Fruit fly (Drosophila melanogaster) whole organism, embryonic: ENCODE results near the gene CG5376.
A peak's percentile ranks its signal among the peaks of the same experiment; 100 is the strongest.

Source experiments
- Asciz ChIP-seq: fragments of 200-800 bp; sonication (Bioruptor generic); optimal IDR thresholded peaks from 2 replicates; lab custom pipeline; 2017; ENCODE audit warnings: missing biosample characterization, mild to moderate bottlenecking, missing genetic modification characterization, missing genetic modification reagents
- B-H1 ChIP-seq: fragments of 200-800 bp; sonication (Bioruptor generic); IDR thresholded peaks from 3 replicates; pipeline ENCODE4 v1.3.6; 2022; ENCODE audit warnings: missing biosample characterization, missing genetic modification characterization
- B-H2 ChIP-seq: fragments of 200-800 bp; sonication (Bioruptor generic); optimal IDR thresholded peaks from 2 replicates; lab custom pipeline; 2018; ENCODE audit warnings: missing biosample characterization, mild to moderate bottlenecking, missing genetic modification characterization
- Bgb ChIP-seq: fragments of 200-800 bp; sonication (Bioruptor generic); IDR thresholded peaks from 2 replicates; pipeline ENCODE4 v1.3.6; 2022; ENCODE audit warnings: missing biosample characterization, missing genetic modification characterization; ENCODE audit not compliant: partially characterized antibody
- CG10321 ChIP-seq: fragments of 200-800 bp; sonication (Bioruptor generic); IDR thresholded peaks from 2 replicates; pipeline ENCODE4 v1.3.6; 2022; ENCODE audit warnings: missing biosample characterization, missing genetic modification characterization
- CG10565 ChIP-seq: fragments of 200-800 bp; sonication (Bioruptor generic); optimal IDR thresholded peaks from 3 replicates; lab custom pipeline; 2016; ENCODE audit warnings: missing biosample characterization, mild to moderate bottlenecking, missing genetic modification characterization
- CG12071 ChIP-seq: fragments of 200-800 bp; sonication (Bioruptor generic); optimal IDR thresholded peaks from 3 replicates; lab custom pipeline; 2018; ENCODE audit warnings: missing biosample characterization, mild to moderate bottlenecking, missing genetic modification characterization
- CG1233 ChIP-seq: fragments of 200-800 bp; sonication (Bioruptor generic); optimal IDR thresholded peaks from 4 replicates; lab custom pipeline; 2018; ENCODE audit warnings: missing biosample characterization, mild to moderate bottlenecking, missing genetic modification characterization
- CG12942 ChIP-seq: fragments of 200-800 bp; sonication (Bioruptor generic); optimal IDR thresholded peaks from 3 replicates; lab custom pipeline; 2016; ENCODE audit warnings: missing biosample characterization, missing genetic modification characterization
- CG15073 ChIP-seq: fragments of 200-800 bp; sonication (Bioruptor generic); optimal IDR thresholded peaks from 2 replicates; lab custom pipeline; 2016; ENCODE audit warnings: missing biosample characterization, missing genetic modification characterization
- CG16813 ChIP-seq: fragments of 200-800 bp; sonication (Bioruptor generic); IDR thresholded peaks from 3 replicates; pipeline ENCODE4 v1.3.6; 2022; ENCODE audit warnings: missing biosample characterization, missing genetic modification characterization; ENCODE audit not compliant: partially characterized antibody
- CG17385 ChIP-seq: fragments of 200-800 bp; sonication (Bioruptor generic); optimal IDR thresholded peaks from 3 replicates; lab custom pipeline; 2018; ENCODE audit warnings: missing biosample characterization, mild to moderate bottlenecking, missing genetic modification characterization
- CG18599 ChIP-seq: fragments of 200-800 bp; sonication (Bioruptor generic); optimal IDR thresholded peaks from 3 replicates; lab custom pipeline; 2017; ENCODE audit warnings: missing biosample characterization, missing genetic modification characterization, mild to moderate bottlenecking, moderate library complexity, missing genetic modification reagents
- CG18619 ChIP-seq: fragments of 200-800 bp; sonication (Bioruptor generic); optimal IDR thresholded peaks from 3 replicates; lab custom pipeline; 2017; ENCODE audit warnings: missing biosample characterization, mild to moderate bottlenecking, missing genetic modification characterization
- CG2129 ChIP-seq: fragments of 200-800 bp; sonication (Bioruptor generic); IDR thresholded peaks from 2 replicates; pipeline ENCODE4 v1.3.6; 2022; ENCODE audit warnings: missing biosample characterization, missing genetic modification characterization; ENCODE audit not compliant: partially characterized antibody
- CG30020 ChIP-seq: fragments of 200-800 bp; optimal IDR thresholded peaks from 2 replicates; lab custom pipeline; 2019; ENCODE audit warnings: missing biosample characterization, mild to moderate bottlenecking, missing genetic modification characterization, moderate library complexity
- CG3995 ChIP-seq: fragments of 200-800 bp; sonication (Bioruptor generic); optimal IDR thresholded peaks from 3 replicates; lab custom pipeline; 2016; ENCODE audit warnings: missing biosample characterization, missing genetic modification characterization
- CG4707 ChIP-seq: fragments of 200-800 bp; sonication (Bioruptor generic); optimal IDR thresholded peaks from 2 replicates; lab custom pipeline; 2018; ENCODE audit warnings: missing biosample characterization, mild to moderate bottlenecking, missing genetic modification characterization, moderate library complexity
- CG5245 ChIP-seq: fragments of 200-800 bp; sonication (Bioruptor generic); optimal IDR thresholded peaks from 3 replicates; lab custom pipeline; 2016; ENCODE audit warnings: missing biosample characterization, missing genetic modification characterization
- CG7745 ChIP-seq: fragments of 200-800 bp; sonication (Bioruptor generic); optimal IDR thresholded peaks from 2 replicates; lab custom pipeline; 2018; ENCODE audit warnings: missing biosample characterization, mild to moderate bottlenecking, missing genetic modification characterization, moderate library complexity
- CG7928 ChIP-seq: fragments of 200-800 bp; sonication (Bioruptor generic); optimal IDR thresholded peaks from 2 replicates; lab custom pipeline; 2017; ENCODE audit warnings: missing biosample characterization, mild to moderate bottlenecking, missing genetic modification characterization
- D19A ChIP-seq: fragments of 200-800 bp; optimal IDR thresholded peaks from 3 replicates; lab custom pipeline; 2019; ENCODE audit warnings: missing biosample characterization, mild to moderate bottlenecking, missing genetic modification characterization, moderate library complexity
- Dip2 ChIP-seq: fragments of 200-800 bp; sonication (Bioruptor generic); IDR thresholded peaks from 2 replicates; pipeline ENCODE4 v1.3.6; 2022; ENCODE audit warnings: missing biosample characterization, missing genetic modification characterization
- E2f1 ChIP-seq: fragments of 200-800 bp; sonication (Bioruptor generic); IDR thresholded peaks from 2 replicates; pipeline ENCODE4 v1.3.6; 2022; ENCODE audit warnings: missing biosample characterization, missing genetic modification characterization
- ERR ChIP-seq: fragments of 200-800 bp; sonication (Bioruptor generic); optimal IDR thresholded peaks from 2 replicates; lab custom pipeline; 2016; ENCODE audit warnings: missing biosample characterization, missing genetic modification characterization
- Max ChIP-seq: fragments of 200-800 bp; sonication (Bioruptor generic); optimal IDR thresholded peaks from 2 replicates; lab custom pipeline; 2016; ENCODE audit warnings: missing biosample characterization, mild to moderate bottlenecking, missing genetic modification characterization
- NC2α ChIP-seq: fragments of 200-800 bp; sonication (Bioruptor generic); optimal IDR thresholded peaks from 2 replicates; lab custom pipeline; 2016; ENCODE audit warnings: missing biosample characterization, missing genetic modification characterization
- NC2β ChIP-seq: fragments of 200-800 bp; sonication (Bioruptor generic); optimal IDR thresholded peaks from 2 replicates; lab custom pipeline; 2016; ENCODE audit warnings: missing biosample characterization, missing genetic modification characterization
- Oli ChIP-seq: fragments of 200-800 bp; sonication (Bioruptor generic); optimal IDR thresholded peaks from 2 replicates; lab custom pipeline; 2018; ENCODE audit warnings: missing biosample characterization, mild to moderate bottlenecking, missing genetic modification characterization, moderate library complexity
- Opbp ChIP-seq: fragments of 200-800 bp; sonication (Bioruptor generic); IDR thresholded peaks from 3 replicates; pipeline ENCODE4 v1.3.6; 2022; ENCODE audit warnings: missing biosample characterization, missing genetic modification characterization; ENCODE audit not compliant: partially characterized antibody
- Ptx1 ChIP-seq: fragments of 200-800 bp; sonication (Bioruptor generic); IDR thresholded peaks from 2 replicates; pipeline ENCODE4 v1.3.6; 2022; ENCODE audit warnings: missing biosample characterization, missing genetic modification characterization
- TFAM ChIP-seq: fragments of 200-800 bp; sonication (Bioruptor generic); optimal IDR thresholded peaks from 2 replicates; lab custom pipeline; 2017; ENCODE audit warnings: missing biosample characterization, missing genetic modification characterization, inconsistent platforms
- Usf ChIP-seq: fragments of 200-800 bp; sonication (Bioruptor generic); optimal IDR thresholded peaks from 2 replicates; lab custom pipeline; 2017; ENCODE audit warnings: missing genotype, missing biosample characterization, missing genetic modification characterization
- ash1 ChIP-seq: fragments of 200-800 bp; sonication (Bioruptor generic); optimal IDR thresholded peaks from 2 replicates; lab custom pipeline; 2018; ENCODE audit warnings: missing biosample characterization, mild to moderate bottlenecking, missing genetic modification characterization
- cas ChIP-seq: fragments of 200-800 bp; sonication (Bioruptor generic); IDR thresholded peaks from 2 replicates; pipeline ENCODE4 v1.3.6; 2022; ENCODE audit warnings: missing biosample characterization, missing genetic modification characterization
- fd96Cb ChIP-seq: fragments of 200-800 bp; sonication (Bioruptor generic); optimal IDR thresholded peaks from 2 replicates; lab custom pipeline; 2018; ENCODE audit warnings: missing biosample characterization, mild to moderate bottlenecking, missing genetic modification characterization, moderate library complexity
- gro ChIP-seq: fragments of 200-800 bp; sonication (Bioruptor generic); optimal IDR thresholded peaks from 2 replicates; lab custom pipeline; 2016; ENCODE audit warnings: missing biosample characterization, missing genetic modification characterization
- gsb-n ChIP-seq: fragments of 200-800 bp; sonication (Bioruptor generic); optimal IDR thresholded peaks from 3 replicates; lab custom pipeline; 2018; ENCODE audit warnings: missing biosample characterization, mild to moderate bottlenecking, missing genetic modification characterization
- hb ChIP-seq: fragments of 200-800 bp; sonication (Bioruptor generic); IDR thresholded peaks from 3 replicates; pipeline ENCODE4 v1.3.6; 2022; ENCODE audit warnings: missing biosample characterization, missing genetic modification characterization; ENCODE audit not compliant: partially characterized antibody
- klu ChIP-seq: fragments of 200-800 bp; sonication (Bioruptor generic); IDR thresholded peaks from 2 replicates; pipeline ENCODE4 v1.3.6; 2022; ENCODE audit warnings: missing biosample characterization, missing genetic modification characterization
- onecut ChIP-seq: fragments of 200-800 bp; sonication (Bioruptor generic); IDR thresholded peaks from 2 replicates; pipeline ENCODE4 v1.3.6; 2022; ENCODE audit warnings: missing biosample characterization, missing genetic modification characterization
- pb ChIP-seq: fragments of 200-800 bp; sonication (Bioruptor generic); optimal IDR thresholded peaks from 3 replicates; lab custom pipeline; 2016; ENCODE audit warnings: missing biosample characterization, missing genetic modification characterization
- peb ChIP-seq: fragments of 200-800 bp; sonication (Bioruptor generic); IDR thresholded peaks from 2 replicates; pipeline ENCODE4 v1.3.6; 2022; ENCODE audit warnings: missing biosample characterization, missing genetic modification characterization
- pnt ChIP-seq: fragments of 200-800 bp; sonication (Bioruptor generic); optimal IDR thresholded peaks from 3 replicates; lab custom pipeline; 2016; ENCODE audit warnings: missing biosample characterization, missing genetic modification characterization
- row ChIP-seq: fragments of 200-800 bp; sonication (Bioruptor generic); IDR thresholded peaks from 3 replicates; pipeline ENCODE4 v1.3.6; 2022; ENCODE audit warnings: missing biosample characterization, missing genetic modification characterization
- sens ChIP-seq: fragments of 200-800 bp; sonication (Bioruptor generic); peaks from one replicate; lab custom pipeline; 2016; ENCODE audit warnings: missing biosample characterization, missing genetic modification characterization
- tap ChIP-seq: fragments of 200-800 bp; optimal IDR thresholded peaks from 3 replicates; lab custom pipeline; 2019; ENCODE audit warnings: missing biosample characterization, mild to moderate bottlenecking, missing genetic modification characterization, moderate library complexity
- tgo ChIP-seq: fragments of 200-800 bp; sonication (Bioruptor generic); IDR thresholded peaks from 3 replicates; pipeline ENCODE4 v1.3.6; 2022; ENCODE audit warnings: missing biosample characterization, missing genetic modification characterization
- tin ChIP-seq: fragments of 200-800 bp; sonication (Bioruptor generic); optimal IDR thresholded peaks from 3 replicates; lab custom pipeline; 2016; ENCODE audit warnings: missing biosample characterization, missing genetic modification characterization
- vvl ChIP-seq: fragments of 200-800 bp; sonication (Bioruptor generic); IDR thresholded peaks from 2 replicates; pipeline ENCODE4 v1.3.6; 2022; ENCODE audit warnings: missing biosample characterization, missing genetic modification characterization

The CG5376 gene

DNA sequence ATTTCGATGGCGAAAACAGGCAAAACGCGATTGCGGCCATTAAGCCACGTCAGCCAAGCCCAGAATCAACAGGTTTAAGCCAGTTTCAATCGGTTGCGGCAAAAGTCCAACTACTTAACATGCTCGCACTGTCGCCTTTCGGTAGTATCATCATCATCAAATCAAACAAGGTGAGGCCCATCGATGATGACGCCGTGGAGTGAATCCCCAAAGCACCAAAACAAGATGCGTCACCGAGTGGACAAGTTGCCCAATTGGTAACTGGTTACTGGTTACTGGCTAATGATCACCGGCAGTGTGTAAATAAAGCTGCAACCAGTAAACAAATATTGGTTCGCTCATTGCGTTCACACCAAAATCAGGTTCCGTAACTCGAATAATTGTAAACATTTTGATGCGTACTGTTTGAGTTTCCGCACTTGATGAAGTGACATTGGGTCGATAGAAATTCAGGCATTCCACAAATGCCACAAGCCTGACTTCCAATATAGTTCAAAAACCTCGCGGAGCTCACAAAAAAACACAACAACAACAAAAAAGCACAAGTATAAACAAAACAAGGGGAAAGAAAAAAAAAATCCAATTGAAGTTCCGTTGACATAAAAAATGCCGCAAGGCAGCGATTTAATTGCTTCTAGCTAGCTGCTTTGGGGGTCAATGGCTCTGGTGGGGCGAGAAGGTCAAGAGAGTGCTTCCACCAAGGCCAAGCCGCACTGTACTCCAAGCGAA lies 35.8 kb upstream of the CG5376 start (continued):
- TF ChIP-seq CG4707, result peak; percentile 75
- 0 out of 2 replicates have a peak, but pooled peaks have one; percentile 21 for TF ChIP-seq CG10321 (GFP tag; lab: Robert Waterston, UW)
- TF ChIP-seq klu (GFP tag; lab: Robert Waterston, UW), result no peak
- TF ChIP-seq gro (GFP tag; lab: Kevin White, UChicago), result no peak
- no peak for TF ChIP-seq CG5245 (GFP tag; lab: Kevin White, UChicago)
- peak; percentile 61 for TF ChIP-seq CG18619 (GFP tag; lab: Kevin White, UChicago)
- peak; percentile 59; the same call in 1 of the 2 replicates for TF ChIP-seq onecut (GFP tag; lab: Robert Waterston, UW)
- TF ChIP-seq gsb-n (tag; lab: Kevin White, UChicago), result peak; percentile 50
- peak; percentile 31 for TF ChIP-seq tin (GFP tag; lab: Kevin White, UChicago)
- no peak for TF ChIP-seq tgo (GFP tag; lab: Robert Waterston, UW)
- TF ChIP-seq vvl (GFP tag; lab: Robert Waterston, UW), result no peak; the same call in 1 of the 2 replicates
- no peak for TF ChIP-seq row (GFP tag; lab: Robert Waterston, UW)
- TF ChIP-seq pb (GFP tag; lab: Kevin White, UChicago), result peak; percentile 61
- no peak for TF ChIP-seq Opbp (GFP tag; lab: Robert Waterston, UW)
- no peak for TF ChIP-seq CG7928 (GFP tag; lab: Kevin White, UChicago)
- TF ChIP-seq fd96Cb (tag; lab: Kevin White, UChicago), result no peak
- 0 out of 2 replicates have a peak, but pooled peaks have one; percentile 16 for TF ChIP-seq cas
- peak; percentile 76 for TF ChIP-seq CG1233 (GFP tag; lab: Kevin White, UChicago)
- TF ChIP-seq CG12942, result peak; percentile 36
- no peak for TF ChIP-seq hb (GFP tag; lab: Robert Waterston, UW)
- TF ChIP-seq Asciz (GFP tag; lab: Kevin White, UChicago), result peak; percentile 91
- peak; percentile 87 for TF ChIP-seq CG12071
- TF ChIP-seq Bgb (GFP tag; lab: Robert Waterston, UW), result no peak
- peak; percentile 21 for TF ChIP-seq CG7745 (tag; lab: Kevin White, UChicago)
- no peak for TF ChIP-seq ash1
- TF ChIP-seq NC2β (GFP tag; lab: Kevin White, UChicago), result no peak
- TF ChIP-seq sens (GFP tag; lab: Kevin White, UChicago), result peak; percentile 92
- peak; percentile 21 for TF ChIP-seq Max
- no peak for TF ChIP-seq CG10565 (GFP tag; lab: Kevin White, UChicago)
- TF ChIP-seq CG2129 (GFP tag; lab: Robert Waterston, UW), result no peak
- TF ChIP-seq peb (GFP tag; lab: Robert Waterston, UW), result no peak
- TF ChIP-seq pnt (GFP tag; lab: Kevin White, UChicago), result no peak
- no peak for TF ChIP-seq Oli (tag; lab: Kevin White, UChicago)
- no peak for TF ChIP-seq CG3995 (GFP tag; lab: Kevin White, UChicago)
- peak; percentile 25 for TF ChIP-seq NC2α (GFP tag; lab: Kevin White, UChicago)
- no peak for TF ChIP-seq B-H2 (GFP tag; lab: Kevin White, UChicago)
- no peak for TF ChIP-seq TFAM
- TF ChIP-seq tap (tag; lab: Kevin White, UChicago), result peak; percentile 41
- peak; percentile 30; the same call in 1 of the 3 replicates for TF ChIP-seq B-H1 (GFP tag; lab: Robert Waterston, UW)
- TF ChIP-seq E2f1, result no peak; the same call in 1 of the 2 replicates
- peak; percentile 2 for TF ChIP-seq D19A (tag; lab: Kevin White, UChicago)
- no peak for TF ChIP-seq CG15073 (GFP tag; lab: Kevin White, UChicago)
- no peak for TF ChIP-seq CG16813 (GFP tag; lab: Robert Waterston, UW)
- TF ChIP-seq ERR (GFP tag; lab: Kevin White, UChicago), result peak; percentile 45
- no peak for TF ChIP-seq Ptx1
- TF ChIP-seq CG18599 (GFP tag; lab: Kevin White, UChicago), result peak; percentile 43
- TF ChIP-seq Usf (GFP tag; lab: Kevin White, UChicago), result no peak
- TF ChIP-seq Dip2 (GFP tag; lab: Robert Waterston, UW), result no peak
- TF ChIP-seq CG17385 (GFP tag; lab: Kevin White, UChicago), result peak; percentile 59
- TF ChIP-seq CG30020 (tag; lab: Kevin White, UChicago), result no peak
